Worm (Caenorhabditis elegans): Measurements from ENCODE around the gene ugt-67.

Gene ugt-67

ce11 chrV:4860525-4860924, 40.6 kb upstream of the ugt-67 start:
- TF ChIP-seq nhr-11 (tag; optimal IDR thresholded peaks at IDR 0.05): no peak
- no peak for TF ChIP-seq mep-1 (tag; optimal IDR thresholded peaks at IDR 0.05)
- peak; percentile 50 for TF ChIP-seq dsc-1 (tag; optimal IDR thresholded peaks at IDR 0.05)
- peak; percentile 15 for TF ChIP-seq fkh-8 (tag; optimal IDR thresholded peaks at IDR 0.05)
- TF ChIP-seq dpl-1 (GFP tag; optimal IDR thresholded peaks at IDR 0.05): no peak
- TF ChIP-seq tlp-1 (tag; optimal IDR thresholded peaks at IDR 0.05): no peak
- TF ChIP-seq ceh-63 (GFP tag; optimal IDR thresholded peaks at IDR 0.05): no peak
- no peak for TF ChIP-seq vab-15 (tag; optimal IDR thresholded peaks at IDR 0.05)
- TF ChIP-seq nhr-47 (tag; optimal IDR thresholded peaks at IDR 0.05): peak; percentile 25
- TF ChIP-seq efl-1 (optimal IDR thresholded peaks at IDR 0.05): peak; percentile 9 to 15
- peak in 1 of 2 experiments; percentile 78 for TF ChIP-seq efl-1 (GFP tag; optimal IDR thresholded peaks at IDR 0.05 in 1 of 2)
- peak; percentile 22 for TF ChIP-seq egl-13 (tag; optimal IDR thresholded peaks at IDR 0.05)
- no peak for TF ChIP-seq lin-13 (GFP tag; optimal IDR thresholded peaks at IDR 0.05)
- TF ChIP-seq ceh-88 (GFP tag; IDR thresholded peaks at IDR 0.05): no peak
- TF ChIP-seq nhr-71 (tag; optimal IDR thresholded peaks at IDR 0.05): peak; percentile 37
- peak; percentile 57 for TF ChIP-seq lin-14 (GFP tag; optimal IDR thresholded peaks at IDR 0.05)
- no peak for TF ChIP-seq nhr-77 (tag; optimal IDR thresholded peaks at IDR 0.05)
- TF ChIP-seq nhr-237 (tag; optimal IDR thresholded peaks at IDR 0.05): no peak
- TF ChIP-seq blmp-1 (tag; optimal IDR thresholded peaks at IDR 0.05): no peak
- no peak for TF ChIP-seq snpc-4 (tag; optimal IDR thresholded peaks at IDR 0.05)
- no peak for TF ChIP-seq zip-4 (GFP tag; optimal IDR thresholded peaks at IDR 0.05)
- no peak for TF ChIP-seq sptf-1 (tag; optimal IDR thresholded peaks at IDR 0.05)
- TF ChIP-seq elt-2 (tag; optimal IDR thresholded peaks at IDR 0.05): no peak
- no peak for TF ChIP-seq lir-3 (tag; optimal IDR thresholded peaks at IDR 0.05; ENCODE audit: poor library complexity)
- peak; percentile 18 for TF ChIP-seq snu-23 (GFP tag; optimal IDR thresholded peaks at IDR 0.05)
- no peak for TF ChIP-seq aly-2 (tag; optimal IDR thresholded peaks at IDR 0.05)
- peak in 1 of 2 experiments; percentile 13 for TF ChIP-seq lsy-2 (tag; optimal IDR thresholded peaks at IDR 0.05)

ce11 chrV:4862737-4863136, 38.4 kb upstream of the ugt-67 start, which contains the start of gene C37H5.13:
Gene C37H5.13, minus strand, starts transcription at chrV:4862965.
- TF ChIP-seq lin-14 (GFP tag; optimal IDR thresholded peaks at IDR 0.05) (peak; percentile 73), egl-27 (tag; optimal IDR thresholded peaks at IDR 0.05) (no peak), rnt-1 (tag; optimal IDR thresholded peaks at IDR 0.05) (no peak), lin-13 (GFP tag; optimal IDR thresholded peaks at IDR 0.05) (no peak), ces-1 (GFP tag; optimal IDR thresholded peaks at IDR 0.05) (no peak), lsy-2 (tag; optimal IDR thresholded peaks at IDR 0.05) (no peak), nhr-20 (tag; optimal IDR thresholded peaks at IDR 0.05) (peak; percentile 53), hlh-17 (GFP tag; optimal IDR thresholded peaks at IDR 0.05; ENCODE audit: borderline replicate concordance) (no peak), unc-130 (tag; optimal IDR thresholded peaks at IDR 0.05) (no peak), zip-4 (GFP tag; optimal IDR thresholded peaks at IDR 0.05) (no peak), ama-1 (optimal IDR thresholded peaks at IDR 0.05) (no peak), elt-2 (tag; optimal IDR thresholded peaks at IDR 0.05) (no peak), ztf-11 (tag; optimal IDR thresholded peaks at IDR 0.05) (no peak), C16A3.4 (tag; optimal IDR thresholded peaks at IDR 0.05) (peak; percentile 1), lin-35 (GFP tag; optimal IDR thresholded peaks at IDR 0.05) (peak in 1 of 2 experiments; percentile 32), elt-3 (tag; optimal IDR thresholded peaks at IDR 0.05) (no peak), nhr-77 (tag; optimal IDR thresholded peaks at IDR 0.05) (peak; percentile 27), fkh-10 (GFP tag; optimal IDR thresholded peaks at IDR 0.05) (no peak), snu-23 (GFP tag; optimal IDR thresholded peaks at IDR 0.05) (peak; percentile 31), unc-62 (GFP tag; optimal IDR thresholded peaks at IDR 0.05) (no peak), nhr-71 (tag; optimal IDR thresholded peaks at IDR 0.05) (peak; percentile 49), nhr-85 (tag) (peak; percentile 50), ztf-4 (tag; optimal IDR thresholded peaks at IDR 0.05) (peak; percentile 18), zag-1 (tag; optimal IDR thresholded peaks at IDR 0.05) (no peak), mep-1 (tag; optimal IDR thresholded peaks at IDR 0.05) (peak; percentile 21), nhr-12 (tag; optimal IDR thresholded peaks at IDR 0.05) (no peak), nhr-90 (tag; optimal IDR thresholded peaks at IDR 0.05; ENCODE audit: poor library complexity) (no peak), pqm-1 (tag; optimal IDR thresholded peaks at IDR 0.05) (no peak)

Data from whole organism, L1 larva.